Worm (Caenorhabditis elegans) whole organism, L3 larva: Measurements from ENCODE around the gene rpl-28.

ENCODE experiments used
- ceh-82 ChIP-seq: fragments of 150-350 bp; optimal IDR thresholded peaks from 2 replicates; lab custom pipeline; 2014; ENCODE audit warnings: missing biosample characterization, missing genetic modification characterization
- ceh-9 ChIP-seq: sonication (generic microtip); optimal IDR thresholded peaks from 2 replicates; lab custom pipeline; 2018; ENCODE audit warnings: missing biosample characterization, missing genetic modification characterization
- fkh-2 ChIP-seq: fragments of 150-350 bp; optimal IDR thresholded peaks from 2 replicates; lab custom pipeline; 2014; ENCODE audit warnings: missing biosample characterization, missing genetic modification reagents, missing genetic modification characterization
- lin-15B ChIP-seq: fragments of 150-350 bp; optimal IDR thresholded peaks from 2 replicates; lab custom pipeline; 2014; ENCODE audit warnings: missing biosample characterization, missing genetic modification characterization
- nhr-77 ChIP-seq: fragments of 150-350 bp; optimal IDR thresholded peaks from 2 replicates; lab custom pipeline; 2014; ENCODE audit warnings: missing biosample characterization, missing genetic modification characterization
- pqm-1 ChIP-seq: fragments of 150-350 bp; optimal IDR thresholded peaks from 2 replicates; lab custom pipeline; 2017; ENCODE audit warnings: missing biosample characterization, missing genetic modification characterization, inconsistent platforms
- zag-1 ChIP-seq: fragments of 150-350 bp; optimal IDR thresholded peaks from 2 replicates; lab custom pipeline; 2014; ENCODE audit warnings: missing biosample characterization, missing genetic modification characterization
- ztf-4 ChIP-seq: fragments of 150-350 bp; optimal IDR thresholded peaks from 2 replicates; lab custom pipeline; 2014; ENCODE audit warnings: missing biosample characterization, missing genetic modification characterization

DNA sequence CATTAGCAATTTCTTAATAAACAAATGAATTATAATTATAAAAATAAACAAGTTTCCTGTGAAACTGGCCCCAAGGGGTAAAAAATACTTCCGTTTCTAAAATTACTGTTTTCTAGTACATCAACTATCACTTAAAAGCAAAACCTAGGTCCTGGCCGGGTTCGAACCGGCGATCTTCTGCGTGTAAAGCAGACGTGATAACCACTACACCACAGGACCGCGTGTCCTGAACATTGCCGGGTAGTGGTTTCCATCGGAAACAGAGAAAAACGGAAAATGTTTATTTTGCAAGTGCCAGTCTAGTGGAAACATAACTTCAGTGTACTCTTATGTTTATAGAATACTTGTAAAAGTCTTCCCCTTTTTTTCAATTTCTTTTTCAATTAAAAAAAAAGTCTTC, 44.7 kb downstream of the rpl-28 start:
- no peak for TF ChIP-seq ceh-82 (tag; lab: Kevin White, UChicago)
- no peak for TF ChIP-seq fkh-2 (tag; lab: Kevin White, UChicago)
- no peak for TF ChIP-seq zag-1
- no peak for TF ChIP-seq ceh-9 (tag; lab: Kevin White, UChicago)
- TF ChIP-seq pqm-1 (tag; lab: Kevin White, UChicago), result no peak
- TF ChIP-seq lin-15B, result no peak
- no peak for TF ChIP-seq ztf-4 (tag; lab: Kevin White, UChicago)
- no peak for TF ChIP-seq nhr-77 (tag; lab: Kevin White, UChicago)
